Worm (Caenorhabditis elegans) whole organism, midembryonic: ENCODE measurements around the gene meg-4.

Experiments
- T22C8.4 ChIP-seq: fragments of 200-800 bp; sonication (Bioruptor generic); IDR thresholded peaks from 2 replicates; pipeline ENCODE4 v1.3.6; 2022; ENCODE audit warnings: missing genetic modification characterization, missing compliant biosample characterization
- cog-1 ChIP-seq: sonication (generic microtip); optimal IDR thresholded peaks from 2 replicates; lab custom pipeline; 2016; ENCODE audit warnings: missing genetic modification characterization, missing compliant biosample characterization
- flt-1 ChIP-seq: fragments of 200-800 bp; sonication (Bioruptor generic); IDR thresholded peaks from 2 replicates; pipeline ENCODE4 v1.3.6; 2022; ENCODE audit warnings: missing genetic modification characterization, missing compliant biosample characterization
- klf-2 ChIP-seq: fragments of 200-800 bp; sonication (Bioruptor generic); conservative IDR thresholded peaks from 2 replicates; pipeline ENCODE4 v1.3.6; 2022; ENCODE audit warnings: missing genetic modification reagents, missing genetic modification characterization, missing compliant biosample characterization
- med-1 ChIP-seq: sonication (generic microtip); optimal IDR thresholded peaks from 2 replicates; lab custom pipeline; 2017; ENCODE audit warnings: missing genetic modification characterization, mild to moderate bottlenecking, missing compliant biosample characterization, antibody characterized with exemption, missing genetic modification reagents; ENCODE audit not compliant: insufficient read depth
- ref-1 ChIP-seq: fragments of 200-800 bp; sonication (Bioruptor generic); conservative IDR thresholded peaks from 2 replicates; pipeline ENCODE4 v1.3.6; 2022; ENCODE audit warnings: missing genetic modification reagents, missing genetic modification characterization, missing compliant biosample characterization
- tab-1 ChIP-seq: fragments of 200-800 bp; sonication (Bioruptor generic); IDR thresholded peaks from 2 replicates; pipeline ENCODE4 v1.3.6; 2022; ENCODE audit warnings: missing genetic modification characterization, missing compliant biosample characterization
- ztf-23 ChIP-seq: fragments of 200-800 bp; sonication (Bioruptor generic); IDR thresholded peaks from 2 replicates; pipeline ENCODE4 v1.3.6; 2022; ENCODE audit warnings: missing genetic modification reagents, missing genetic modification characterization, missing compliant biosample characterization
- ztf-29 ChIP-seq: fragments of 200-800 bp; sonication (Bioruptor generic); IDR thresholded peaks from 2 replicates; pipeline ENCODE4 v1.3.6; 2022; ENCODE audit warnings: missing genetic modification reagents, missing genetic modification characterization, missing compliant biosample characterization

- TF ChIP-seq ref-1 (GFP tag; lab: Robert Waterston, UW) (no peak), ztf-29 (GFP tag; lab: Robert Waterston, UW) (no peak), T22C8.4 (GFP tag; lab: Robert Waterston, UW) (no peak), klf-2 (no peak), ztf-23 (no peak), tab-1 (GFP tag; lab: Robert Waterston, UW) (no peak), flt-1 (GFP tag; lab: Robert Waterston, UW) (no peak), cog-1 (tag; lab: Kevin White, UChicago) (no peak), med-1 (GFP tag; lab: Kevin White, UChicago) (no peak)
These were observed 21.1 kb downstream of the meg-4 start, which contains the start of gene C36C9.5 for ce11 chrX:1703840-1704239.
